Worm (Caenorhabditis elegans): ENCODE measurements around the gene D2096.6.

DNA sequence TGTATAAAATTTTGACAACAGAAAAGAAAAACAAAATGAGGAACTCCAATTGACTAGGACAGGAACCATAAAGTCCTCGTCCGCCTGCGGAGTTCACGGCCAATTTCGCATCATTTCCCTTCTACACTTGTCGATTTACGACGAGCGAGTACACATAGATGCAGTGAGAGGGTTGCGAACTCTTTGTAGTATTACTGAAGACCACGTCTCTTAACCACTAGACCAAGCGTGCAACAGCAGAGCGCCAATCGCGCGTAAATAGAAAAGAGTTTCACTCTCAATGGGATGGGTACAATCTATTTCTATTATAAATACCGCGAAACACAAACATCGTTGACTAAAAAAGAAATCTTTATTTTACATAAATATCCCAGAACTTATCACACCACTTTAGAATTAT lies 6.3 kb upstream of the D2096.6 start:
- TF ChIP-seq sea-1 (GFP tag; conservative IDR thresholded peaks at IDR 0.05) (peak; percentile 92), ets-7 (tag; optimal IDR thresholded peaks at IDR 0.05) (peak; percentile 75), hmg-4 (GFP tag; optimal IDR thresholded peaks at IDR 0.05) (peak; percentile 96), F13C5.2 (tag; optimal IDR thresholded peaks at IDR 0.05) (peak; percentile 92), ama-1 (optimal IDR thresholded peaks at IDR 0.05) (no peak)
